Fruit fly (Drosophila melanogaster): ENCODE measurements around the gene Tsp86D.

Tsp86D gene

DNA sequence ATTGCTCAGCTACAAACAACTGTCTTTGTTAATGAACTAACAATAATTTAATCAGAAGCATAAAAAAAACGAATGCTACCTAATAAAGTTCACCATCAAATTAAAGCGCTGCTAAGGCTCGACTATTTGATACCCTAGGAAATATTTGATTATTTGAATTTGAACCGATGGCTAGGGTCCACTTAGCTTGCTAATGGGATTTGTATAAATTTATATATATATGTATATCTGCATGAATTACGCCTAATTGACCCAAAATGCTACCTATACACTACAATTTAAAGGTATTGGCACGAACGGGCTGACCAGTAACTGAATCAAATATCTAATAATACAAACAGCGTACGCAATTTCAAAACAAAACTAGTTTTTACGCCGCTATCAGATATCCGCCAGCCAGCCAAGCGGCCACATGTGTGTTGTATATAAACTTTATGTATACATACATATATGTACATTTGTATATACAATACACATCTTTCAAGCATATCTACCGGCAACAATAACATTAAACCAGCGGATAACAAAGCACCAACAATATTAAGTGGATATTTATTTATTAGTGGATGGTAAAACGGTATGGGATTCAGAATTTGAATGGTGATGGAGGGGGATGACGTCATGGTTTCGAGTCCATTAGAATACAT is 15.6 kb downstream of the Tsp86D start (continued):
- TF ChIP-seq CG17359 (tag; optimal IDR thresholded peaks at IDR 0.05): peak; percentile 88
- TF ChIP-seq lab (GFP tag; optimal IDR thresholded peaks at IDR 0.05): peak; percentile 93
- TF ChIP-seq D19A (tag; optimal IDR thresholded peaks at IDR 0.05): peak; percentile 82
- TF ChIP-seq jigr1 (GFP tag; IDR thresholded peaks at IDR 0.05): peak; percentile 63
- TF ChIP-seq CG3065 (GFP tag; optimal IDR thresholded peaks at IDR 0.05): no peak
- TF ChIP-seq pzg (GFP tag; optimal IDR thresholded peaks at IDR 0.05): no peak
- TF ChIP-seq Atf3 (GFP tag; optimal IDR thresholded peaks at IDR 0.05): no peak
- no peak for TF ChIP-seq TFAM (GFP tag; optimal IDR thresholded peaks at IDR 0.05)
- TF ChIP-seq prd (optimal IDR thresholded peaks at IDR 0.05): no peak
- peak; percentile 88 for TF ChIP-seq prd (GFP tag; IDR thresholded peaks at IDR 0.05)
- no peak for TF ChIP-seq Sry-δ (GFP tag; optimal IDR thresholded peaks at IDR 0.05)
- no peak for TF ChIP-seq her (GFP tag; optimal IDR thresholded peaks at IDR 0.05)
- no peak for TF ChIP-seq CG14965 (GFP tag; optimal IDR thresholded peaks at IDR 0.05; ENCODE audit: borderline replicate concordance)
- TF ChIP-seq CHES-1-like (GFP tag; optimal IDR thresholded peaks at IDR 0.05): no peak
- TF ChIP-seq CG15696 (tag; optimal IDR thresholded peaks at IDR 0.05): peak; percentile 39
- no peak for TF ChIP-seq CG9876 (GFP tag; optimal IDR thresholded peaks at IDR 0.05)
- peak; percentile 69 for TF ChIP-seq CG17361 (GFP tag; IDR thresholded peaks at IDR 0.05)
- peak; percentile 73 for TF ChIP-seq BtbVII (GFP tag; optimal IDR thresholded peaks at IDR 0.05)
- TF ChIP-seq Pdp1 (GFP tag; optimal IDR thresholded peaks at IDR 0.05): peak; percentile 31 to 48
- peak; percentile 64 for TF ChIP-seq CG8924 (tag; optimal IDR thresholded peaks at IDR 0.05)
- peak; percentile 60 for TF ChIP-seq CG12104 (GFP tag; optimal IDR thresholded peaks at IDR 0.05)
- no peak for TF ChIP-seq dimm (GFP tag; IDR thresholded peaks at IDR 0.05)
- TF ChIP-seq Hey (tag; optimal IDR thresholded peaks at IDR 0.05): no peak
- peak; percentile 82 for TF ChIP-seq al (GFP tag; IDR thresholded peaks at IDR 0.05)
- TF ChIP-seq insv (GFP tag; optimal IDR thresholded peaks at IDR 0.05): no peak
- TF ChIP-seq unpg (GFP tag; optimal IDR thresholded peaks at IDR 0.05): peak; percentile 77
- no peak for TF ChIP-seq tna (GFP tag; IDR thresholded peaks at IDR 0.05; ENCODE audit: partially characterized antibody)
- TF ChIP-seq CG6254 (GFP tag; optimal IDR thresholded peaks at IDR 0.05): peak; percentile 44
- peak; percentile 45 for TF ChIP-seq CG18764 (GFP tag; optimal IDR thresholded peaks at IDR 0.05)
- TF ChIP-seq CG8478 (optimal IDR thresholded peaks at IDR 0.05): no peak
- TF ChIP-seq CG1647 (GFP tag; optimal IDR thresholded peaks at IDR 0.05): peak; percentile 23
- TF ChIP-seq CG11696 (GFP tag; IDR thresholded peaks at IDR 0.05): peak; percentile 70
- TF ChIP-seq bcd (GFP tag; optimal IDR thresholded peaks at IDR 0.05): peak; percentile 80
- no peak for TF ChIP-seq fru (optimal IDR thresholded peaks at IDR 0.05)
- 0 out of 2 replicates have a peak, but pooled peaks have one; percentile 32 for TF ChIP-seq Nf-YA (GFP tag; IDR thresholded peaks at IDR 0.05)
- TF ChIP-seq bbx (GFP tag; IDR thresholded peaks at IDR 0.05; ENCODE audit: partially characterized antibody): no peak
- TF ChIP-seq stc (GFP tag; IDR thresholded peaks at IDR 0.05): peak; percentile 84
- TF ChIP-seq ATbp (GFP tag; optimal IDR thresholded peaks at IDR 0.05): peak; percentile 46
- no peak for TF ChIP-seq Sry-β (GFP tag; optimal IDR thresholded peaks at IDR 0.05)
- TF ChIP-seq CG2875 (GFP tag; optimal IDR thresholded peaks at IDR 0.05): peak; percentile 35
- TF ChIP-seq Fer2 (tag; optimal IDR thresholded peaks at IDR 0.05): peak; percentile 46
- TF ChIP-seq CG5180 (GFP tag; optimal IDR thresholded peaks at IDR 0.05): peak; percentile 74
- no peak for TF ChIP-seq HLH54F (GFP tag; optimal IDR thresholded peaks at IDR 0.05)
- TF ChIP-seq CG30431 (GFP tag; optimal IDR thresholded peaks at IDR 0.05): no peak
- TF ChIP-seq wdn (GFP tag; IDR thresholded peaks at IDR 0.05): peak; percentile 75
- peak; percentile 72 for TF ChIP-seq CG9215 (GFP tag; IDR thresholded peaks at IDR 0.05)
- TF ChIP-seq CoRest (tag; optimal IDR thresholded peaks at IDR 0.05): peak; percentile 71
- peak; percentile 80 for TF ChIP-seq sisA (GFP tag; IDR thresholded peaks at IDR 0.05)
- TF ChIP-seq CG13296 (GFP tag; optimal IDR thresholded peaks at IDR 0.05): peak; percentile 87
- no peak for TF ChIP-seq B-H2 (GFP tag; optimal IDR thresholded peaks at IDR 0.05)

Measured in whole organism, embryonic.